Worm (Caenorhabditis elegans) whole organism, mixed stage, embryonic: ENCODE results near the gene math-39.

Experiments used
- M03D4.4 ChIP-seq: sonication (generic microtip); optimal IDR thresholded peaks from 2 replicates; lab custom pipeline; 2017; ENCODE audit warnings: mild to moderate bottlenecking, missing genetic modification characterization, missing compliant biosample characterization
- ces-1 ChIP-seq: fragments of 150-350 bp; optimal IDR thresholded peaks from 2 replicates; lab custom pipeline; 2014; ENCODE audit warnings: missing biosample characterization, missing genetic modification reagents, missing genetic modification characterization
- elt-1 ChIP-seq: sonication (generic microtip); optimal IDR thresholded peaks from 2 replicates; lab custom pipeline; 2017; ENCODE audit warnings: missing genetic modification characterization, mild to moderate bottlenecking, missing compliant biosample characterization, antibody characterized with exemption, moderate library complexity, borderline replicate concordance; ENCODE audit not compliant: insufficient read depth
- elt-3 ChIP-seq: fragments of 150-350 bp; optimal IDR thresholded peaks from 2 replicates; lab custom pipeline; 2014; ENCODE audit warnings: missing biosample characterization, missing genetic modification characterization
- lin-13 ChIP-seq: fragments of 150-350 bp; optimal IDR thresholded peaks from 2 replicates; lab custom pipeline; 2014; ENCODE audit warnings: missing biosample characterization, missing genetic modification characterization
- mep-1 ChIP-seq: fragments of 150-350 bp; optimal IDR thresholded peaks from 2 replicates; lab custom pipeline; 2017; ENCODE audit warnings: missing biosample characterization, missing genetic modification reagents, missing genetic modification characterization, inconsistent platforms
- nhr-12 ChIP-seq: fragments of 150-350 bp; optimal IDR thresholded peaks from 2 replicates; lab custom pipeline; 2014; ENCODE audit warnings: missing biosample characterization, missing genetic modification characterization
- nhr-237 ChIP-seq: fragments of 150-350 bp; optimal IDR thresholded peaks from 2 replicates; lab custom pipeline; 2014; ENCODE audit warnings: missing biosample characterization, missing genetic modification characterization
- nhr-28 ChIP-seq: fragments of 150-350 bp; optimal IDR thresholded peaks from 2 replicates; lab custom pipeline; 2014; ENCODE audit warnings: missing biosample characterization, missing genetic modification characterization
- sem-2 ChIP-seq: fragments of 200-800 bp; sonication (Bioruptor generic); optimal IDR thresholded peaks from 2 replicates; lab custom pipeline; 2018; ENCODE audit warnings: mild to moderate bottlenecking, missing genetic modification characterization, missing compliant biosample characterization
- snpc-4 ChIP-seq: fragments of 150-350 bp; optimal IDR thresholded peaks from 2 replicates; lab custom pipeline; 2014; ENCODE audit warnings: missing biosample characterization, missing genetic modification characterization
- sptf-1 ChIP-seq: sonication (generic microtip); optimal IDR thresholded peaks from 2 replicates; lab custom pipeline; 2017; ENCODE audit warnings: mild to moderate bottlenecking, missing genetic modification characterization, moderate library complexity, missing compliant biosample characterization
- unc-62 ChIP-seq: fragments of 150-350 bp; optimal IDR thresholded peaks from 2 replicates; lab custom pipeline; 2014; ENCODE audit warnings: missing biosample characterization, missing genetic modification reagents, missing genetic modification characterization
- ztf-11 ChIP-seq: fragments of 150-350 bp; optimal IDR thresholded peaks from 2 replicates; lab custom pipeline; 2014; ENCODE audit warnings: missing biosample characterization, missing genetic modification characterization

DNA sequence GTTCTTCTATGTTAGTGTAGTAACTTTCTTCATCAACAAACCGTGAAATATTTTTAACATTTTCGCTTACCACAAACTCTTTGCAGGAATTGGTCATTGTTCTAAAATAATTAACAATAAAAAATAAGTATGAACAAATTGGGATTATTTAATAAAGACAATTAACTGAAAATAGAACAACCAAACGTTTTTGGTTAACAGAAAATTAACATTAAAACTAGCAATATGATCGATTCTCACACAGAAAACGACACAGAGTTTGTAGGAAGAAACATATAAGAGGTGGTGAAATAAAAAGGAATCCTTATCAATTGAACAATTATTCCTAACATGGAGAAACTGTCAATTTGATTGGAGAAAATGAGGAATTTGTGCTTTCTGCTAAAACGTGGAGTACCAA is 46.5 kb downstream of the math-39 start, which contains the start of gene math-16:
- no peak for TF ChIP-seq lin-13
- no peak for TF ChIP-seq ces-1 (GFP tag; lab: Kevin White, UChicago)
- TF ChIP-seq unc-62 (GFP tag; lab: Kevin White, UChicago): no peak
- no peak for TF ChIP-seq elt-1
- no peak for TF ChIP-seq mep-1
- TF ChIP-seq nhr-12 (tag; lab: Kevin White, UChicago): no peak
- no peak for TF ChIP-seq snpc-4 (tag; lab: Kevin White, UChicago)
- no peak for TF ChIP-seq nhr-237 (tag; lab: Kevin White, UChicago)
- TF ChIP-seq nhr-28 (tag; lab: Kevin White, UChicago): no peak
- TF ChIP-seq M03D4.4 (tag; lab: Kevin White, UChicago): no peak
- no peak for TF ChIP-seq elt-3
- TF ChIP-seq ztf-11 (tag; lab: Kevin White, UChicago): no peak
- TF ChIP-seq sptf-1: no peak
- no peak for TF ChIP-seq sem-2 (GFP tag; lab: Kevin White, UChicago)
